Worm (Caenorhabditis elegans): ENCODE data around the gene M01B2.8.

- TF ChIP-seq ama-1 (optimal IDR thresholded peaks at IDR 0.05) (no peak), hnd-1 (tag; optimal IDR thresholded peaks at IDR 0.05) (no peak), flt-1 (GFP tag; IDR thresholded peaks at IDR 0.05) (no peak), F13C5.2 (tag; optimal IDR thresholded peaks at IDR 0.05) (no peak), ceh-13 (GFP tag; optimal IDR thresholded peaks at IDR 0.05) (no peak), ets-7 (tag; optimal IDR thresholded peaks at IDR 0.05) (no peak), ceh-36 (tag; optimal IDR thresholded peaks at IDR 0.05) (no peak)
Measured at ce11 chrV:15226206-15226605, 33.8 kb upstream of the M01B2.8 start.

Data from whole organism, early embryonic.